Worm (Caenorhabditis elegans) whole organism, L4/young adult: ENCODE measurements around the gene H40L08.7.

ENCODE experiments used
- W03F9.2 ChIP-seq: fragments of 150-350 bp; optimal IDR thresholded peaks from 2 replicates; lab custom pipeline; 2014; ENCODE audit warnings: missing biosample characterization, missing genetic modification characterization
- dao-5 ChIP-seq: sonication (generic microtip); optimal IDR thresholded peaks from 2 replicates; lab custom pipeline; 2016; ENCODE audit warnings: missing genotype, missing genetic modification characterization, moderate library complexity, missing compliant biosample characterization
- him-1 ChIP-seq: sonication (generic microtip); optimal IDR thresholded peaks from 2 replicates; lab custom pipeline; 2016; ENCODE audit warnings: missing genotype, missing genetic modification reagents, missing genetic modification characterization, missing compliant biosample characterization

DNA sequence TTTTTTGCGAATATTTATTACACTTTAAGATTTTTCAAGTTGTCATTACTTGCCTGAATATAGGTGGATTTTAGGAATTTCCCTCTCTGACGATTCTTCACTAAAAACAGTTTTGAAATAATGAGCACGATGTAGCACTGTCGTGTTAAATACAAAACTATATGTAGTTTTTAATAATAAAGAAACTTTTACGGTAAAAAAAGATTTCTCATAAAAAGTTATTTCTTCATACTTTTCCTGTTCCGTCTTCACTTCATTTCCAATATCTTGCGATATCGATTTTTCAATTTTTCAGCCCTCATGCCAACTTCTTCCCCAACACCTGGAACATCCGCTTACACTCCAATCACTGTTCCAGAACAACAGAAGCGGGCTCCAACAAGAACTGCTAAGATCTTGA, 25.2 kb downstream of the H40L08.7 start, which contains the start of gene H03G16.6:
- TF ChIP-seq him-1 (tag; lab: Kevin White, UChicago) (no peak), dao-5 (tag; lab: Kevin White, UChicago) (no peak), W03F9.2 (tag; lab: Kevin White, UChicago) (no peak)
